Worm (Caenorhabditis elegans) whole organism, young adult: ENCODE results near the gene lsd-1.

Experiments
- B0019.2 ChIP-seq: fragments of 200-800 bp; sonication (Bioruptor generic); conservative IDR thresholded peaks from 2 replicates; pipeline ENCODE4 v1.3.6; 2022; ENCODE audit warnings: missing genetic modification reagents, missing genetic modification characterization, missing compliant biosample characterization
- B0035.1 ChIP-seq: sonication (generic microtip); optimal IDR thresholded peaks from 2 replicates; lab custom pipeline; 2016; ENCODE audit warnings: missing genetic modification characterization, mild to moderate bottlenecking, missing compliant biosample characterization, missing genotype, missing genetic modification reagents
- B0261.1 ChIP-seq: sonication (generic microtip); optimal IDR thresholded peaks from 2 replicates; lab custom pipeline; 2016; ENCODE audit warnings: mild to moderate bottlenecking, missing genetic modification characterization, moderate library complexity, missing compliant biosample characterization
- B0336.3 ChIP-seq: fragments of 200-800 bp; sonication (Bioruptor generic); IDR thresholded peaks from 2 replicates; pipeline ENCODE4 v1.3.6; 2022; ENCODE audit warnings: missing genetic modification characterization, missing compliant biosample characterization
- C06A6.2 ChIP-seq: fragments of 200-800 bp; sonication (Bioruptor generic); conservative IDR thresholded peaks from 2 replicates; pipeline ENCODE4 v1.3.6; 2022; ENCODE audit warnings: missing genetic modification characterization, missing compliant biosample characterization
- C17E4.6 ChIP-seq: fragments of 200-800 bp; sonication (Bioruptor generic); IDR thresholded peaks from 2 replicates; pipeline ENCODE4 v1.3.6; 2022; ENCODE audit warnings: missing genetic modification reagents, missing genetic modification characterization, missing compliant biosample characterization
- D2030.7 ChIP-seq: fragments of 200-800 bp; sonication (Bioruptor generic); IDR thresholded peaks from 2 replicates; pipeline ENCODE4 v1.3.6; 2022; ENCODE audit warnings: missing genetic modification reagents, missing genetic modification characterization, missing compliant biosample characterization
- F37B4.10 ChIP-seq: fragments of 200-800 bp; sonication (Bioruptor generic); IDR thresholded peaks from 2 replicates; pipeline ENCODE4 v1.3.6; 2022; ENCODE audit warnings: missing genetic modification characterization, missing compliant biosample characterization
- F49E8.2 ChIP-seq: sonication (generic microtip); optimal IDR thresholded peaks from 3 replicates; lab custom pipeline; 2017; ENCODE audit warnings: missing genetic modification characterization, mild to moderate bottlenecking, missing compliant biosample characterization, antibody characterized with exemption, moderate library complexity; ENCODE audit not compliant: insufficient read depth
- F55B11.4 ChIP-seq: sonication (generic microtip); optimal IDR thresholded peaks from 2 replicates; lab custom pipeline; 2016; ENCODE audit warnings: missing compliant biosample characterization, missing genetic modification characterization, borderline replicate concordance; ENCODE audit not compliant: insufficient read depth
- F57A8.1 ChIP-seq: fragments of 200-800 bp; sonication (Bioruptor generic); optimal IDR thresholded peaks from 2 replicates; lab custom pipeline; 2018; ENCODE audit warnings: mild to moderate bottlenecking, missing genetic modification characterization, moderate library complexity, missing compliant biosample characterization
- K11D2.4 ChIP-seq: fragments of 200-800 bp; sonication (Bioruptor generic); IDR thresholded peaks from 2 replicates; pipeline ENCODE4 v1.3.6; 2022; ENCODE audit warnings: missing genetic modification reagents, missing genetic modification characterization, missing compliant biosample characterization
- K12H6.12 ChIP-seq: fragments of 200-800 bp; sonication (Bioruptor generic); optimal IDR thresholded peaks from 2 replicates; lab custom pipeline; 2018; ENCODE audit warnings: mild to moderate bottlenecking, missing genetic modification characterization, missing compliant biosample characterization
- Y53F4B.3 ChIP-seq: fragments of 200-800 bp; sonication (Bioruptor generic); IDR thresholded peaks from 2 replicates; pipeline ENCODE4 v1.3.6; 2022; ENCODE audit warnings: missing genetic modification reagents, missing genetic modification characterization, missing compliant biosample characterization
- Y67H2A.10 ChIP-seq: fragments of 200-800 bp; sonication (Bioruptor generic); conservative IDR thresholded peaks from 2 replicates; pipeline ENCODE4 v1.3.6; 2022; ENCODE audit warnings: missing genetic modification reagents, missing genetic modification characterization, missing compliant biosample characterization
- ama-1 ChIP-seq, 3 experiments: fragments of 150-350 bp in 1 of 3; sonication (generic microtip) in 2 of 3; optimal IDR thresholded peaks; 2 replicates each; lab custom pipeline; 2014 to 2018; ENCODE audit warnings: missing biosample characterization in 2 of 3, missing genetic modification characterization in 2 of 3, missing genetic modification reagents in 2 of 3
- atf-7 ChIP-seq: sonication (generic microtip); optimal IDR thresholded peaks from 2 replicates; lab custom pipeline; 2017; ENCODE audit warnings: mild to moderate bottlenecking, missing genetic modification characterization, missing compliant biosample characterization
- ccch-3 ChIP-seq: fragments of 200-800 bp; sonication (Bioruptor generic); optimal IDR thresholded peaks from 2 replicates; lab custom pipeline; 2018; ENCODE audit warnings: mild to moderate bottlenecking, missing genetic modification characterization, missing compliant biosample characterization
- ceh-100 ChIP-seq: fragments of 200-800 bp; sonication (Bioruptor generic); IDR thresholded peaks from 2 replicates; pipeline ENCODE4 v1.3.6; 2022; ENCODE audit warnings: missing genetic modification reagents, missing genetic modification characterization, missing compliant biosample characterization
- ceh-58 ChIP-seq: fragments of 200-800 bp; sonication (Bioruptor generic); IDR thresholded peaks from 2 replicates; pipeline ENCODE4 v1.3.6; 2022; ENCODE audit warnings: missing genetic modification characterization, missing compliant biosample characterization
- ceh-79 ChIP-seq: sonication (generic microtip); optimal IDR thresholded peaks from 2 replicates; lab custom pipeline; 2017; ENCODE audit warnings: mild to moderate bottlenecking, missing genetic modification characterization, missing compliant biosample characterization
- die-1 ChIP-seq: sonication (generic microtip); optimal IDR thresholded peaks from 2 replicates; lab custom pipeline; 2016; ENCODE audit warnings: missing genotype, mild to moderate bottlenecking, missing genetic modification characterization, missing compliant biosample characterization
- dox-1 ChIP-seq: fragments of 200-800 bp; sonication (Bioruptor generic); IDR thresholded peaks from 2 replicates; pipeline ENCODE4 v1.3.6; 2022; ENCODE audit warnings: missing genetic modification reagents, missing genetic modification characterization, missing compliant biosample characterization
- dpff-1 ChIP-seq: sonication (generic microtip); optimal IDR thresholded peaks from 2 replicates; lab custom pipeline; 2017; ENCODE audit warnings: mild to moderate bottlenecking, missing genetic modification characterization, missing compliant biosample characterization
- egrh-3 ChIP-seq: fragments of 200-800 bp; sonication (Bioruptor generic); IDR thresholded peaks from 2 replicates; pipeline ENCODE4 v1.3.6; 2022; ENCODE audit warnings: missing genetic modification reagents, missing genetic modification characterization, missing compliant biosample characterization
- gei-17 ChIP-seq: fragments of 200-800 bp; sonication (Bioruptor generic); optimal IDR thresholded peaks from 2 replicates; lab custom pipeline; 2018; ENCODE audit warnings: mild to moderate bottlenecking, missing genetic modification characterization, missing compliant biosample characterization
- hlh-12 ChIP-seq: sonication (generic microtip); optimal IDR thresholded peaks from 2 replicates; lab custom pipeline; 2016; ENCODE audit warnings: missing genetic modification characterization, missing compliant biosample characterization
- hmg-1.2 ChIP-seq: fragments of 200-800 bp; sonication (Bioruptor generic); IDR thresholded peaks from 2 replicates; pipeline ENCODE4 v1.3.6; 2022; ENCODE audit warnings: missing genetic modification reagents, missing genetic modification characterization, missing compliant biosample characterization
- hmg-20 ChIP-seq: fragments of 200-800 bp; sonication (Bioruptor generic); IDR thresholded peaks from 2 replicates; pipeline ENCODE4 v1.3.6; 2022; ENCODE audit warnings: missing genetic modification reagents, missing genetic modification characterization, missing compliant biosample characterization
- hsf-1 ChIP-seq: fragments of 200-800 bp; sonication (Bioruptor generic); IDR thresholded peaks from 2 replicates; pipeline ENCODE4 v1.3.6; 2022; ENCODE audit warnings: missing genetic modification reagents, missing genetic modification characterization, missing compliant biosample characterization
- lin-26 ChIP-seq: fragments of 200-800 bp; sonication (Bioruptor generic); IDR thresholded peaks from 2 replicates; pipeline ENCODE4 v1.3.6; 2022; ENCODE audit warnings: missing genetic modification reagents, missing genetic modification characterization, missing compliant biosample characterization
- lsl-1 ChIP-seq: fragments of 200-800 bp; sonication (Bioruptor generic); optimal IDR thresholded peaks from 2 replicates; lab custom pipeline; 2018; ENCODE audit warnings: mild to moderate bottlenecking, missing genetic modification characterization, moderate library complexity, missing compliant biosample characterization
- madf-10 ChIP-seq: sonication (generic microtip); optimal IDR thresholded peaks from 2 replicates; lab custom pipeline; 2016; ENCODE audit warnings: mild to moderate bottlenecking, missing genetic modification characterization, missing compliant biosample characterization
- mcd-1 ChIP-seq: fragments of 200-800 bp; sonication (Bioruptor generic); IDR thresholded peaks from 2 replicates; pipeline ENCODE4 v1.3.6; 2022; ENCODE audit warnings: missing genetic modification reagents, missing genetic modification characterization, missing compliant biosample characterization
- mel-28 ChIP-seq: sonication (generic microtip); optimal IDR thresholded peaks from 2 replicates; lab custom pipeline; 2016; ENCODE audit warnings: borderline replicate concordance, mild to moderate bottlenecking, missing genetic modification characterization, missing compliant biosample characterization
- mes-4 ChIP-seq: sonication (generic microtip); optimal IDR thresholded peaks from 2 replicates; lab custom pipeline; 2016; ENCODE audit warnings: missing genotype, missing genetic modification characterization, missing compliant biosample characterization
- nfyb-1 ChIP-seq: fragments of 200-800 bp; sonication (Bioruptor generic); IDR thresholded peaks from 2 replicates; pipeline ENCODE4 v1.3.6; 2022; ENCODE audit warnings: missing genetic modification reagents, missing genetic modification characterization, missing compliant biosample characterization
- nhr-120 ChIP-seq: fragments of 200-800 bp; sonication (Bioruptor generic); IDR thresholded peaks from 2 replicates; pipeline ENCODE4 v1.3.6; 2022; ENCODE audit warnings: missing genetic modification characterization, missing compliant biosample characterization
- rec-8 ChIP-seq, 2 experiments: sonication (generic microtip); optimal IDR thresholded peaks; 2 replicates each; lab custom pipeline; 2016; ENCODE audit warnings: mild to moderate bottlenecking in 2 of 2, missing genetic modification characterization in 2 of 2, missing genetic modification reagents in 2 of 2, missing genotype in 2 of 2, missing biosample characterization in 1 of 2, missing compliant biosample characterization in 1 of 2, moderate library complexity in 1 of 2
- rpc-1 ChIP-seq, 2 experiments: fragments of 150-350 bp in 1 of 2; sonication (generic microtip) in 1 of 2; optimal IDR thresholded peaks; 2 replicates each; lab custom pipeline; 2014 to 2018; ENCODE audit warnings: missing biosample characterization in 1 of 2, missing genetic modification characterization in 1 of 2, missing genetic modification reagents in 1 of 2, missing genotype in 1 of 2
- snpc-3.4 ChIP-seq: sonication (generic microtip); optimal IDR thresholded peaks from 2 replicates; lab custom pipeline; 2017; ENCODE audit warnings: missing genetic modification characterization, mild to moderate bottlenecking, missing compliant biosample characterization, antibody characterized with exemption, moderate library complexity, missing genotype, missing genetic modification reagents
- somi-1 ChIP-seq: fragments of 200-800 bp; sonication (Bioruptor generic); optimal IDR thresholded peaks from 2 replicates; lab custom pipeline; 2018; ENCODE audit warnings: mild to moderate bottlenecking, missing genetic modification characterization, missing compliant biosample characterization
- sptf-2 ChIP-seq: fragments of 200-800 bp; sonication (Bioruptor generic); optimal IDR thresholded peaks from 2 replicates; lab custom pipeline; 2018; ENCODE audit warnings: mild to moderate bottlenecking, missing genetic modification characterization, missing compliant biosample characterization
- tlf-1 ChIP-seq: fragments of 200-800 bp; sonication (Bioruptor generic); optimal IDR thresholded peaks from 2 replicates; lab custom pipeline; 2018; ENCODE audit warnings: mild to moderate bottlenecking, missing genetic modification characterization, missing compliant biosample characterization
- unc-62 ChIP-seq: fragments of 150-350 bp; optimal IDR thresholded peaks from 2 replicates; lab custom pipeline; 2014; ENCODE audit warnings: missing biosample characterization, missing genetic modification reagents, missing genetic modification characterization
- ztf-22 ChIP-seq: fragments of 200-800 bp; sonication (Bioruptor generic); optimal IDR thresholded peaks from 2 replicates; lab custom pipeline; 2018; ENCODE audit warnings: mild to moderate bottlenecking, missing genetic modification characterization, moderate library complexity, missing compliant biosample characterization
- ztf-25 ChIP-seq: fragments of 200-800 bp; sonication (Bioruptor generic); IDR thresholded peaks from 2 replicates; pipeline ENCODE4 v1.3.6; 2022; ENCODE audit warnings: missing genetic modification reagents, missing genetic modification characterization, missing compliant biosample characterization
- ztf-26 ChIP-seq: sonication (generic microtip); optimal IDR thresholded peaks from 2 replicates; lab custom pipeline; 2017; ENCODE audit warnings: missing genetic modification characterization, missing compliant biosample characterization

lsd-1 gene

DNA sequence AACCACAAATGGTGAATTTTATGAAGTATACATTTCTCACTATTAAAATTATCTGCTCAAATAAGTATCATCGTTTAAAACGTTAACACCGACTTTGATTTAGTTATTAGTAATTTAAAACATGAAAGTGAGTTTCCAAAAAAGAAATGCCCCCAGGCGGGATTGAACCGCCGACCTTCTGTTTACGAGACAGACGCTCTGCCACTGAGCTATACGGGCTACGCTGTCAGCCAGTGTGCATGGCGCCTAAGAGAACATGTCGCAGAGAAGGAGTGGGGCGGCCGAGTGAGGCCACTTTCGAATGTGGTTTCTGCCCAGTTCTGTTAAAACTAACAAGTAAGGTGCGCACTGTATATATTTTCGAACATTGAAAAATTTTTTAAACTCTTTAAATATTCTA, 13.7 kb upstream of the lsd-1 start (continued):
- no peak for TF ChIP-seq C06A6.2 (GFP tag; lab: Robert Waterston, UW)
- peak; percentile 4 for TF ChIP-seq lsl-1 (GFP tag; lab: Kevin White, UChicago)
- peak; percentile 19 for TF ChIP-seq K12H6.12
- TF ChIP-seq madf-10 (tag; lab: Kevin White, UChicago) = peak; percentile 77
- TF ChIP-seq B0261.1 = peak; percentile 90
- TF ChIP-seq nfyb-1 (GFP tag; lab: Robert Waterston, UW) = peak; percentile 86
- TF ChIP-seq ccch-3 (GFP tag; lab: Kevin White, UChicago) = no peak
- TF ChIP-seq B0035.1 (tag; lab: Kevin White, UChicago) = no peak
- TF ChIP-seq somi-1 (GFP tag; lab: Kevin White, UChicago) = peak; percentile 68
- TF ChIP-seq ama-1 (optimal IDR thresholded peaks at IDR 0.05; lab: Kevin White, UChicago) = no peak
- TF ChIP-seq ama-1 (GFP tag; optimal IDR thresholded peaks at IDR 0.05; lab: Kevin White, UChicago) = peak in 1 of 2 experiments; percentile 25
- 0 out of 2 replicates have a peak, but pooled peaks have one; percentile 30 for TF ChIP-seq ceh-100 (GFP tag; lab: Robert Waterston, UW)
- peak; percentile 82 for TF ChIP-seq rpc-1 (optimal IDR thresholded peaks at IDR 0.05; lab: Kevin White, UChicago)
- peak; percentile 86 for TF ChIP-seq rpc-1 (tag; optimal IDR thresholded peaks at IDR 0.05; lab: Kevin White, UChicago)
- no peak for TF ChIP-seq ceh-58 (GFP tag; lab: Robert Waterston, UW)
- no peak for TF ChIP-seq hsf-1 (GFP tag; lab: Robert Waterston, UW)
- no peak for TF ChIP-seq sptf-2 (GFP tag; lab: Kevin White, UChicago)
- TF ChIP-seq B0019.2 = no peak
- TF ChIP-seq snpc-3.4 (tag; lab: Kevin White, UChicago) = peak; percentile 58
- peak; percentile 78 to 80 for TF ChIP-seq rec-8 (tag; optimal IDR thresholded peaks at IDR 0.05; lab: Kevin White, UChicago)
- TF ChIP-seq ztf-26 = peak; percentile 71
- no peak for TF ChIP-seq ztf-22 (GFP tag; lab: Kevin White, UChicago)
- peak; percentile 32 for TF ChIP-seq atf-7 (tag; lab: Kevin White, UChicago)
- TF ChIP-seq nhr-120 (GFP tag; lab: Robert Waterston, UW) = no peak
- no peak for TF ChIP-seq hlh-12 (tag; lab: Kevin White, UChicago)
- no peak for TF ChIP-seq F55B11.4 (tag; lab: Kevin White, UChicago)
- TF ChIP-seq F49E8.2 (tag; lab: Kevin White, UChicago) = no peak
- peak; percentile 59 for TF ChIP-seq mes-4 (tag; lab: Kevin White, UChicago)
- no peak for TF ChIP-seq unc-62 (GFP tag; lab: Kevin White, UChicago)
- peak; percentile 59; the same call in 1 of the 2 replicates for TF ChIP-seq egrh-3
- TF ChIP-seq F57A8.1 = no peak
- TF ChIP-seq mel-28 (tag; lab: Kevin White, UChicago) = peak; percentile 39
- TF ChIP-seq K11D2.4 (GFP tag; lab: Robert Waterston, UW) = peak; percentile 81
- peak; percentile 84; the same call in 1 of the 2 replicates for TF ChIP-seq ztf-25 (GFP tag; lab: Robert Waterston, UW)
- no peak for TF ChIP-seq Y67H2A.10
- TF ChIP-seq mcd-1 = peak; percentile 70
- TF ChIP-seq dox-1 (GFP tag; lab: Robert Waterston, UW) = peak; percentile 81; the same call in 1 of the 2 replicates
- TF ChIP-seq hmg-1.2 (GFP tag; lab: Robert Waterston, UW) = peak; percentile 82
- peak; percentile 89 for TF ChIP-seq gei-17 (GFP tag; lab: Kevin White, UChicago)
- no peak for TF ChIP-seq ceh-79 (tag; lab: Kevin White, UChicago)
- TF ChIP-seq tlf-1 (GFP tag; lab: Kevin White, UChicago) = no peak
- no peak for TF ChIP-seq Y53F4B.3
- peak; percentile 83 for TF ChIP-seq D2030.7
- peak; percentile 66; the same call in 1 of the 2 replicates for TF ChIP-seq B0336.3 (GFP tag; lab: Robert Waterston, UW)
- no peak for TF ChIP-seq dpff-1 (tag; lab: Kevin White, UChicago)
- TF ChIP-seq hmg-20 (GFP tag; lab: Robert Waterston, UW) = peak; percentile 72; the same call in 1 of the 2 replicates
- TF ChIP-seq lin-26 (GFP tag; lab: Robert Waterston, UW) = no peak
- no peak for TF ChIP-seq C17E4.6 (GFP tag; lab: Robert Waterston, UW)
- TF ChIP-seq die-1 (tag; lab: Kevin White, UChicago) = peak; percentile 84
- no peak for TF ChIP-seq F37B4.10
